Worm (Caenorhabditis elegans) whole organism, L4 larva: Measurements from ENCODE around the gene EGAP4.1.
A peak's percentile ranks its signal among the peaks of the same experiment; 100 is the strongest.

Source experiments
- D1046.2 ChIP-seq: fragments of 200-800 bp; sonication (Bioruptor generic); IDR thresholded peaks from 2 replicates; pipeline ENCODE4 v1.3.6; 2022; ENCODE audit warnings: missing genetic modification characterization, missing compliant biosample characterization
- aha-1 ChIP-seq: fragments of 150-350 bp; peaks from one replicate; lab custom pipeline; 2014; ENCODE audit warnings: missing biosample characterization, missing genetic modification characterization
- dve-1 ChIP-seq: sonication (generic microtip); optimal IDR thresholded peaks from 2 replicates; lab custom pipeline; 2017; ENCODE audit warnings: antibody characterized with exemption, mild to moderate bottlenecking, missing genetic modification characterization, missing compliant biosample characterization; ENCODE audit not compliant: insufficient read depth
- lin-13 ChIP-seq: fragments of 150-350 bp; optimal IDR thresholded peaks from 2 replicates; lab custom pipeline; 2014; ENCODE audit warnings: missing biosample characterization, missing genetic modification reagents, missing genetic modification characterization
- pha-4 ChIP-seq, 2 experiments: fragments of 150-350 bp in 1 of 2; fragments of 200-800 bp in 1 of 2; sonication (Bioruptor generic) in 1 of 2; IDR thresholded peaks in 1 of 2; optimal IDR thresholded peaks in 1 of 2; 2 replicates each; pipeline versions ENCODE4 v1.3.6 to Lab custom; 2014 to 2022; ENCODE audit warnings: missing genetic modification characterization in 2 of 2, missing genetic modification reagents in 2 of 2, missing biosample characterization in 1 of 2, missing compliant biosample characterization in 1 of 2
- pqm-1 ChIP-seq: sonication (generic microtip); optimal IDR thresholded peaks from 2 replicates; lab custom pipeline; 2017; ENCODE audit warnings: missing biosample characterization, missing genetic modification characterization
- ztf-11 ChIP-seq: fragments of 150-350 bp; optimal IDR thresholded peaks from 2 replicates; lab custom pipeline; 2014; ENCODE audit warnings: missing biosample characterization, missing genetic modification characterization

DNA sequence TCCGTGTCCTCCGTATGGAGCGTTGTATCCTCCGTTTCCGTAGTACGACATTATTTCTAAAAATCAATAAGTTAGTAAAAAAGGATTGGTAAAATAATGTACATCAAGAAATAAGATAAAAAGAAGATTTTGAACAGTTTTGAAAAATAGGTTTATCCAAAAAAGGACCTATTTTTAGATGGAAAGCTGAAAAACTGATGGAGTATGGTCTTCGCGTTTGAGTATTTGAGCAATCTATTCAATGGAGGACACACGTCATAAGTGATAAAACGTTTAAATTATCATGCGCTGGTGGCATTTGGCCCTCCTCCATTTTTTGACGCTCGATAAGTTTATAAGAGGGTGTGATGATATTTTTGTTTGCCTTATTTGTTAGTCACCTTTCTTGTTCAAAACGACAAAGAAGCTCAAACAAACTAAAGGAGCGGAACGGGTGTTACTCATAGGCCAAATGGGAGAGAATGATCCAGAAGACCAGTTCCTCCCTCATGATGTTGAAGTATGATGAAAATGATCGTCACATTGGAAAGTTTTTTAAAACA is 13.4 kb downstream of the EGAP4.1 start, which contains the start of gene F53A9.6:
- TF ChIP-seq aha-1 (no peak), pqm-1 (tag; lab: Kevin White, UChicago) (peak; percentile 23), lin-13 (GFP tag; lab: Kevin White, UChicago) (no peak), D1046.2 (no peak), pha-4 (GFP tag; IDR thresholded peaks at IDR 0.05; lab: Robert Waterston, UW) (no peak), pha-4 (tag; optimal IDR thresholded peaks at IDR 0.05; lab: Kevin White, UChicago) (no peak), ztf-11 (tag; lab: Kevin White, UChicago) (no peak), dve-1 (peak; percentile 79)
